Worm (Caenorhabditis elegans): Measurements from ENCODE around the gene mtss-1.

- peak; percentile 97 for TF ChIP-seq pha-4 (tag; optimal IDR thresholded peaks at IDR 0.05)
- peak; percentile 79 for TF ChIP-seq snpc-4 (tag; optimal IDR thresholded peaks at IDR 0.05)
- peak; percentile 63 for TF ChIP-seq egl-27 (tag; optimal IDR thresholded peaks at IDR 0.05)
- TF ChIP-seq ama-1 (optimal IDR thresholded peaks at IDR 0.05): peak; percentile 57
- TF ChIP-seq elt-1 (tag; optimal IDR thresholded peaks at IDR 0.05): peak; percentile 72
- peak; percentile 48 for TF ChIP-seq mdl-1 (tag; optimal IDR thresholded peaks at IDR 0.05)
- peak; percentile 80 for TF ChIP-seq elt-2 (tag; optimal IDR thresholded peaks at IDR 0.05)
- TF ChIP-seq unc-62 (GFP tag; optimal IDR thresholded peaks at IDR 0.05): peak; percentile 73
- peak; percentile 78 for TF ChIP-seq ceh-82 (tag; optimal IDR thresholded peaks at IDR 0.05)
- no peak for TF ChIP-seq ZK546.5 (tag; optimal IDR thresholded peaks at IDR 0.05)
Observed at ce11 chrIII:8741276-8741860, 26.7 kb upstream of the mtss-1 start, which contains the start of gene pdhk-2.
